Fruit fly (Drosophila melanogaster) whole organism, wandering third instar larva: Measurements from ENCODE around the gene santa-maria.

Source experiments
- Abd-B ChIP-seq: fragments of >200 bp; optimal IDR thresholded peaks from 2 replicates; lab custom pipeline; 2017; ENCODE audit warnings: missing biosample characterization, missing genetic modification characterization
- CG32264 ChIP-seq: fragments of 200-800 bp; sonication (Bioruptor generic); optimal IDR thresholded peaks from 2 replicates; lab custom pipeline; 2016; ENCODE audit warnings: missing biosample characterization, missing genetic modification characterization
- CG9705 ChIP-seq: fragments of 200-800 bp; sonication (Bioruptor generic); optimal IDR thresholded peaks from 2 replicates; lab custom pipeline; 2018; ENCODE audit warnings: missing biosample characterization, mild to moderate bottlenecking, missing genetic modification characterization
- CrebA ChIP-seq: fragments of 200-800 bp; sonication (Bioruptor generic); optimal IDR thresholded peaks from 2 replicates; lab custom pipeline; 2016; ENCODE audit warnings: missing biosample characterization, mild to moderate bottlenecking, missing genetic modification characterization, borderline replicate concordance
- Dfd ChIP-seq: fragments of >200 bp; optimal IDR thresholded peaks from 2 replicates; lab custom pipeline; 2017; ENCODE audit warnings: missing biosample characterization, missing genetic modification characterization
- Dif ChIP-seq: fragments of 200-275, 200-300 bp; sonication (Bioruptor generic); optimal IDR thresholded peaks from 2 replicates; lab custom pipeline; 2018; ENCODE audit warnings: missing biosample characterization, missing genetic modification characterization; ENCODE audit not compliant: partially characterized antibody
- GATAd ChIP-seq: sonication (Bioruptor generic); optimal IDR thresholded peaks from 2 replicates; lab custom pipeline; 2016; ENCODE audit warnings: missing biosample characterization, missing genetic modification characterization
- HLH106 ChIP-seq: fragments of 200-800 bp; optimal IDR thresholded peaks from 3 replicates; lab custom pipeline; 2019; ENCODE audit warnings: missing biosample characterization, mild to moderate bottlenecking, missing genetic modification characterization, moderate library complexity
- Hnf4 ChIP-seq: fragments of 200-800 bp; sonication (Bioruptor generic); optimal IDR thresholded peaks from 2 replicates; lab custom pipeline; 2016; ENCODE audit warnings: missing biosample characterization, mild to moderate bottlenecking, missing genetic modification characterization
- Hr78 ChIP-seq: fragments of >200 bp; optimal IDR thresholded peaks from 2 replicates; lab custom pipeline; 2017; ENCODE audit warnings: missing biosample characterization, missing genetic modification characterization
- Hr83 ChIP-seq: fragments of 200-300 bp; sonication (Bioruptor generic); optimal IDR thresholded peaks from 2 replicates; lab custom pipeline; 2016; ENCODE audit warnings: missing biosample characterization, mild to moderate bottlenecking, missing genetic modification characterization, moderate library complexity; ENCODE audit not compliant: poor library complexity, severe bottlenecking
- Jra ChIP-seq: sonication (Bioruptor generic); optimal IDR thresholded peaks from 2 replicates; lab custom pipeline; 2016; ENCODE audit warnings: missing biosample characterization, missing genetic modification characterization
- Mio ChIP-seq: sonication (Bioruptor generic); optimal IDR thresholded peaks from 2 replicates; lab custom pipeline; 2016; ENCODE audit warnings: missing biosample characterization, missing genetic modification characterization
- Myc ChIP-seq: fragments of >200 bp; optimal IDR thresholded peaks from 2 replicates; lab custom pipeline; 2017
- N ChIP-seq: fragments of >200 bp; optimal IDR thresholded peaks from 2 replicates; lab custom pipeline; 2018; ENCODE audit warnings: missing biosample characterization, missing external identifiers, missing genetic modification characterization
- OdsH ChIP-seq: fragments of 200-800 bp; sonication (Bioruptor generic); optimal IDR thresholded peaks from 2 replicates; lab custom pipeline; 2016; ENCODE audit warnings: missing biosample characterization, mild to moderate bottlenecking, missing genetic modification characterization
- Rel ChIP-seq, 2 experiments: fragments of 200-800 bp; sonication (Bioruptor generic) in 1 of 2; optimal IDR thresholded peaks; 2 replicates in 1 of 2; 3 replicates in 1 of 2; lab custom pipeline; 2016 to 2019; ENCODE audit warnings: mild to moderate bottlenecking in 2 of 2, missing biosample characterization in 2 of 2, missing genetic modification characterization in 2 of 2, moderate library complexity in 1 of 2
- Sp1 ChIP-seq: fragments of 200-800 bp; sonication (Bioruptor generic); optimal IDR thresholded peaks from 3 replicates; lab custom pipeline; 2019; ENCODE audit warnings: missing biosample characterization, mild to moderate bottlenecking, missing genetic modification characterization, moderate library complexity
- Vsx2 ChIP-seq: fragments of 200-300, 225-300 bp; sonication (Bioruptor generic); optimal IDR thresholded peaks from 2 replicates; lab custom pipeline; 2018; ENCODE audit warnings: missing biosample characterization, missing genetic modification characterization; ENCODE audit not compliant: partially characterized antibody
- br ChIP-seq: fragments of 200-800 bp; sonication (Bioruptor generic); optimal IDR thresholded peaks from 2 replicates; lab custom pipeline; 2016; ENCODE audit warnings: missing biosample characterization, missing genetic modification characterization
- brk ChIP-seq: fragments of 200-800 bp; sonication (Bioruptor generic); optimal IDR thresholded peaks from 2 replicates; lab custom pipeline; 2016; ENCODE audit warnings: missing biosample characterization, mild to moderate bottlenecking, missing genetic modification characterization
- dl ChIP-seq, 2 experiments: fragments of 175-275, 200-275 bp in 1 of 2; fragments of 200-275 bp in 1 of 2; sonication (Bioruptor generic); optimal IDR thresholded peaks; lab custom pipeline; 2018; ENCODE audit warnings: mild to moderate bottlenecking in 2 of 2, missing biosample characterization in 2 of 2, missing genetic modification characterization in 2 of 2, moderate library complexity in 2 of 2; ENCODE audit not compliant: partially characterized antibody in 2 of 2, insufficient read depth in 1 of 2
- dmrt93B ChIP-seq: fragments of 200-800 bp; sonication (Bioruptor generic); optimal IDR thresholded peaks from 2 replicates; lab custom pipeline; 2018; ENCODE audit warnings: missing biosample characterization, mild to moderate bottlenecking, missing genetic modification characterization
- dsf ChIP-seq: sonication (Bioruptor generic); optimal IDR thresholded peaks from 2 replicates; lab custom pipeline; 2016; ENCODE audit warnings: missing biosample characterization, missing genetic modification characterization, borderline replicate concordance
- ey ChIP-seq: fragments of 200-800 bp; sonication (Bioruptor generic); optimal IDR thresholded peaks from 2 replicates; lab custom pipeline; 2016; ENCODE audit warnings: missing biosample characterization, missing genetic modification characterization
- foxo ChIP-seq, 2 experiments: fragments of 200-800 bp; sonication (Bioruptor generic); optimal IDR thresholded peaks; 2 replicates in 1 of 2; 3 replicates in 1 of 2; lab custom pipeline; 2016 to 2017; ENCODE audit warnings: missing biosample characterization in 2 of 2, missing genetic modification characterization in 2 of 2
- fru ChIP-seq: fragments of 200-800 bp; sonication (Bioruptor generic); optimal IDR thresholded peaks from 3 replicates; lab custom pipeline; 2016; ENCODE audit warnings: missing biosample characterization, mild to moderate bottlenecking, missing genetic modification characterization
- h ChIP-seq: fragments of 200-800 bp; sonication (Bioruptor generic); optimal IDR thresholded peaks from 3 replicates; lab custom pipeline; 2016; ENCODE audit warnings: missing biosample characterization, mild to moderate bottlenecking, missing genetic modification characterization
- jim ChIP-seq: fragments of 175-275, 200-325 bp; sonication (Bioruptor generic); optimal IDR thresholded peaks from 2 replicates; lab custom pipeline; 2016; ENCODE audit warnings: missing biosample characterization, mild to moderate bottlenecking, missing genetic modification characterization
- lola ChIP-seq: fragments of >200 bp; optimal IDR thresholded peaks from 2 replicates; lab custom pipeline; 2017; ENCODE audit warnings: missing biosample characterization, missing genetic modification characterization
- pan ChIP-seq: fragments of >200 bp; optimal IDR thresholded peaks from 2 replicates; lab custom pipeline; 2017
- psq ChIP-seq: fragments of 200-800 bp; sonication (Bioruptor generic); optimal IDR thresholded peaks from 3 replicates; lab custom pipeline; 2017; ENCODE audit warnings: missing biosample characterization, mild to moderate bottlenecking, missing genetic modification characterization, moderate library complexity
- rgr ChIP-seq: fragments of 200-800 bp; sonication (Bioruptor generic); optimal IDR thresholded peaks from 3 replicates; lab custom pipeline; 2016; ENCODE audit warnings: missing biosample characterization, mild to moderate bottlenecking, missing genetic modification characterization
- sage ChIP-seq: fragments of 200-800 bp; sonication (Bioruptor generic); optimal IDR thresholded peaks from 2 replicates; lab custom pipeline; 2016; ENCODE audit warnings: missing biosample characterization, mild to moderate bottlenecking, missing genetic modification characterization
- sv ChIP-seq: fragments of 200-800 bp; sonication (Bioruptor generic); optimal IDR thresholded peaks from 3 replicates; lab custom pipeline; 2016; ENCODE audit warnings: missing biosample characterization, missing genetic modification characterization
- tai ChIP-seq: sonication (Bioruptor generic); optimal IDR thresholded peaks from 2 replicates; lab custom pipeline; 2016; ENCODE audit warnings: missing biosample characterization, missing genetic modification characterization
- usp ChIP-seq: fragments of >200 bp; optimal IDR thresholded peaks from 2 replicates; lab custom pipeline; 2017; ENCODE audit warnings: missing biosample characterization, missing genetic modification characterization
- woc ChIP-seq: sonication (Bioruptor generic); optimal IDR thresholded peaks from 2 replicates; lab custom pipeline; 2016; ENCODE audit warnings: missing biosample characterization, mild to moderate bottlenecking, missing genetic modification characterization

Gene santa-maria

dm6 chr2L:7420305-7421287 lies 30.4 kb downstream of the santa-maria start:
- TF ChIP-seq CG9705 (GFP tag; lab: Kevin White, UChicago) (no peak), foxo (GFP tag; optimal IDR thresholded peaks at IDR 0.05; lab: Kevin White, UChicago) (peak in 1 of 2 experiments; percentile 89), sage (GFP tag; lab: Kevin White, UChicago) (peak; percentile 73), br (GFP tag; lab: Kevin White, UChicago) (peak; percentile 90), fru (GFP tag; lab: Kevin White, UChicago) (peak; percentile 89), ey (GFP tag; lab: Kevin White, UChicago) (peak; percentile 91), Myc (lab: Kevin White, UChicago) (no peak), usp (GFP tag; lab: Kevin White, UChicago) (no peak), rgr (peak; percentile 78), Abd-B (GFP tag; lab: Kevin White, UChicago) (no peak), HLH106 (peak; percentile 66), lola (GFP tag; lab: Kevin White, UChicago) (no peak), woc (GFP tag; lab: Kevin White, UChicago) (peak; percentile 88), GATAd (GFP tag; lab: Kevin White, UChicago) (no peak), CG32264 (GFP tag; lab: Kevin White, UChicago) (peak; percentile 85), Jra (GFP tag; lab: Kevin White, UChicago) (peak; percentile 45), psq (peak; percentile 66), Dfd (GFP tag; lab: Kevin White, UChicago) (peak; percentile 28), h (GFP tag; lab: Kevin White, UChicago) (peak; percentile 90), CrebA (no peak), jim (GFP tag; lab: Kevin White, UChicago) (no peak), Hr83 (GFP tag; lab: Kevin White, UChicago) (peak; percentile 37), Dif (GFP tag; lab: Kevin White, UChicago) (no peak), brk (GFP tag; lab: Kevin White, UChicago) (no peak), dsf (no peak), Hr78 (GFP tag; lab: Kevin White, UChicago) (no peak), Vsx2 (GFP tag; lab: Kevin White, UChicago) (no peak), OdsH (peak; percentile 88), sv (GFP tag; lab: Kevin White, UChicago) (peak; percentile 49), tai (peak; percentile 67), N (no peak), dmrt93B (peak; percentile 65), Rel (GFP tag; optimal IDR thresholded peaks at IDR 0.05; lab: Kevin White, UChicago) (peak; percentile 24), Rel (tag; optimal IDR thresholded peaks at IDR 0.05; lab: Kevin White, UChicago) (peak; percentile 24), Mio (GFP tag; lab: Kevin White, UChicago) (no peak), pan (lab: Kevin White, UChicago) (no peak), dl (GFP tag; optimal IDR thresholded peaks at IDR 0.05; lab: Kevin White, UChicago; ENCODE audit: insufficient read depth in 1 of 2, partially characterized antibody in 2 of 2) (peak in 1 of 2 experiments; percentile 1), Hnf4 (peak; percentile 80), Sp1 (GFP tag; lab: Kevin White, UChicago) (peak; percentile 87)
